Fruit fly (Drosophila melanogaster) whole organism, wandering third instar larva: ENCODE results near the gene CG9147.

ENCODE experiments used
- Abd-B ChIP-seq: fragments of >200 bp; optimal IDR thresholded peaks from 2 replicates; lab custom pipeline; 2017; ENCODE audit warnings: missing biosample characterization, missing genetic modification characterization
- CG32264 ChIP-seq: fragments of 200-800 bp; sonication (Bioruptor generic); optimal IDR thresholded peaks from 2 replicates; lab custom pipeline; 2016; ENCODE audit warnings: missing biosample characterization, missing genetic modification characterization
- CG9705 ChIP-seq: fragments of 200-800 bp; sonication (Bioruptor generic); optimal IDR thresholded peaks from 2 replicates; lab custom pipeline; 2018; ENCODE audit warnings: missing biosample characterization, mild to moderate bottlenecking, missing genetic modification characterization
- CrebA ChIP-seq: fragments of 200-800 bp; sonication (Bioruptor generic); optimal IDR thresholded peaks from 2 replicates; lab custom pipeline; 2016; ENCODE audit warnings: missing biosample characterization, mild to moderate bottlenecking, missing genetic modification characterization, borderline replicate concordance
- Dfd ChIP-seq: fragments of >200 bp; optimal IDR thresholded peaks from 2 replicates; lab custom pipeline; 2017; ENCODE audit warnings: missing biosample characterization, missing genetic modification characterization
- Dif ChIP-seq: fragments of 200-275, 200-300 bp; sonication (Bioruptor generic); optimal IDR thresholded peaks from 2 replicates; lab custom pipeline; 2018; ENCODE audit warnings: missing biosample characterization, missing genetic modification characterization; ENCODE audit not compliant: partially characterized antibody
- GATAd ChIP-seq: sonication (Bioruptor generic); optimal IDR thresholded peaks from 2 replicates; lab custom pipeline; 2016; ENCODE audit warnings: missing biosample characterization, missing genetic modification characterization
- HLH106 ChIP-seq: fragments of 200-800 bp; optimal IDR thresholded peaks from 3 replicates; lab custom pipeline; 2019; ENCODE audit warnings: missing biosample characterization, mild to moderate bottlenecking, missing genetic modification characterization, moderate library complexity
- Hnf4 ChIP-seq: fragments of 200-800 bp; sonication (Bioruptor generic); optimal IDR thresholded peaks from 2 replicates; lab custom pipeline; 2016; ENCODE audit warnings: missing biosample characterization, mild to moderate bottlenecking, missing genetic modification characterization
- Hr78 ChIP-seq: fragments of >200 bp; optimal IDR thresholded peaks from 2 replicates; lab custom pipeline; 2017; ENCODE audit warnings: missing biosample characterization, missing genetic modification characterization
- Hr83 ChIP-seq: fragments of 200-300 bp; sonication (Bioruptor generic); optimal IDR thresholded peaks from 2 replicates; lab custom pipeline; 2016; ENCODE audit warnings: missing biosample characterization, mild to moderate bottlenecking, missing genetic modification characterization, moderate library complexity; ENCODE audit not compliant: poor library complexity, severe bottlenecking
- Jra ChIP-seq: sonication (Bioruptor generic); optimal IDR thresholded peaks from 2 replicates; lab custom pipeline; 2016; ENCODE audit warnings: missing biosample characterization, missing genetic modification characterization
- Mio ChIP-seq: sonication (Bioruptor generic); optimal IDR thresholded peaks from 2 replicates; lab custom pipeline; 2016; ENCODE audit warnings: missing biosample characterization, missing genetic modification characterization
- Myc ChIP-seq: fragments of >200 bp; optimal IDR thresholded peaks from 2 replicates; lab custom pipeline; 2017
- N ChIP-seq: fragments of >200 bp; optimal IDR thresholded peaks from 2 replicates; lab custom pipeline; 2018; ENCODE audit warnings: missing biosample characterization, missing external identifiers, missing genetic modification characterization
- OdsH ChIP-seq: fragments of 200-800 bp; sonication (Bioruptor generic); optimal IDR thresholded peaks from 2 replicates; lab custom pipeline; 2016; ENCODE audit warnings: missing biosample characterization, mild to moderate bottlenecking, missing genetic modification characterization
- Rel ChIP-seq, 2 experiments: fragments of 200-800 bp; sonication (Bioruptor generic) in 1 of 2; optimal IDR thresholded peaks; 2 replicates in 1 of 2; 3 replicates in 1 of 2; lab custom pipeline; 2016 to 2019; ENCODE audit warnings: mild to moderate bottlenecking in 2 of 2, missing biosample characterization in 2 of 2, missing genetic modification characterization in 2 of 2, moderate library complexity in 1 of 2
- Sp1 ChIP-seq: fragments of 200-800 bp; sonication (Bioruptor generic); optimal IDR thresholded peaks from 3 replicates; lab custom pipeline; 2019; ENCODE audit warnings: missing biosample characterization, mild to moderate bottlenecking, missing genetic modification characterization, moderate library complexity
- Vsx2 ChIP-seq: fragments of 200-300, 225-300 bp; sonication (Bioruptor generic); optimal IDR thresholded peaks from 2 replicates; lab custom pipeline; 2018; ENCODE audit warnings: missing biosample characterization, missing genetic modification characterization; ENCODE audit not compliant: partially characterized antibody
- br ChIP-seq: fragments of 200-800 bp; sonication (Bioruptor generic); optimal IDR thresholded peaks from 2 replicates; lab custom pipeline; 2016; ENCODE audit warnings: missing biosample characterization, missing genetic modification characterization
- brk ChIP-seq: fragments of 200-800 bp; sonication (Bioruptor generic); optimal IDR thresholded peaks from 2 replicates; lab custom pipeline; 2016; ENCODE audit warnings: missing biosample characterization, mild to moderate bottlenecking, missing genetic modification characterization
- dl ChIP-seq, 2 experiments: fragments of 175-275, 200-275 bp in 1 of 2; fragments of 200-275 bp in 1 of 2; sonication (Bioruptor generic); optimal IDR thresholded peaks; lab custom pipeline; 2018; ENCODE audit warnings: mild to moderate bottlenecking in 2 of 2, missing biosample characterization in 2 of 2, missing genetic modification characterization in 2 of 2, moderate library complexity in 2 of 2; ENCODE audit not compliant: partially characterized antibody in 2 of 2, insufficient read depth in 1 of 2
- dmrt93B ChIP-seq: fragments of 200-800 bp; sonication (Bioruptor generic); optimal IDR thresholded peaks from 2 replicates; lab custom pipeline; 2018; ENCODE audit warnings: missing biosample characterization, mild to moderate bottlenecking, missing genetic modification characterization
- dsf ChIP-seq: sonication (Bioruptor generic); optimal IDR thresholded peaks from 2 replicates; lab custom pipeline; 2016; ENCODE audit warnings: missing biosample characterization, missing genetic modification characterization, borderline replicate concordance
- ey ChIP-seq: fragments of 200-800 bp; sonication (Bioruptor generic); optimal IDR thresholded peaks from 2 replicates; lab custom pipeline; 2016; ENCODE audit warnings: missing biosample characterization, missing genetic modification characterization
- foxo ChIP-seq, 2 experiments: fragments of 200-800 bp; sonication (Bioruptor generic); optimal IDR thresholded peaks; 2 replicates in 1 of 2; 3 replicates in 1 of 2; lab custom pipeline; 2016 to 2017; ENCODE audit warnings: missing biosample characterization in 2 of 2, missing genetic modification characterization in 2 of 2
- fru ChIP-seq: fragments of 200-800 bp; sonication (Bioruptor generic); optimal IDR thresholded peaks from 3 replicates; lab custom pipeline; 2016; ENCODE audit warnings: missing biosample characterization, mild to moderate bottlenecking, missing genetic modification characterization
- h ChIP-seq: fragments of 200-800 bp; sonication (Bioruptor generic); optimal IDR thresholded peaks from 3 replicates; lab custom pipeline; 2016; ENCODE audit warnings: missing biosample characterization, mild to moderate bottlenecking, missing genetic modification characterization
- jim ChIP-seq: fragments of 175-275, 200-325 bp; sonication (Bioruptor generic); optimal IDR thresholded peaks from 2 replicates; lab custom pipeline; 2016; ENCODE audit warnings: missing biosample characterization, mild to moderate bottlenecking, missing genetic modification characterization
- lola ChIP-seq: fragments of >200 bp; optimal IDR thresholded peaks from 2 replicates; lab custom pipeline; 2017; ENCODE audit warnings: missing biosample characterization, missing genetic modification characterization
- pan ChIP-seq: fragments of >200 bp; optimal IDR thresholded peaks from 2 replicates; lab custom pipeline; 2017
- psq ChIP-seq: fragments of 200-800 bp; sonication (Bioruptor generic); optimal IDR thresholded peaks from 3 replicates; lab custom pipeline; 2017; ENCODE audit warnings: missing biosample characterization, mild to moderate bottlenecking, missing genetic modification characterization, moderate library complexity
- rgr ChIP-seq: fragments of 200-800 bp; sonication (Bioruptor generic); optimal IDR thresholded peaks from 3 replicates; lab custom pipeline; 2016; ENCODE audit warnings: missing biosample characterization, mild to moderate bottlenecking, missing genetic modification characterization
- sv ChIP-seq: fragments of 200-800 bp; sonication (Bioruptor generic); optimal IDR thresholded peaks from 3 replicates; lab custom pipeline; 2016; ENCODE audit warnings: missing biosample characterization, missing genetic modification characterization
- tai ChIP-seq: sonication (Bioruptor generic); optimal IDR thresholded peaks from 2 replicates; lab custom pipeline; 2016; ENCODE audit warnings: missing biosample characterization, missing genetic modification characterization
- usp ChIP-seq: fragments of >200 bp; optimal IDR thresholded peaks from 2 replicates; lab custom pipeline; 2017; ENCODE audit warnings: missing biosample characterization, missing genetic modification characterization
- woc ChIP-seq: sonication (Bioruptor generic); optimal IDR thresholded peaks from 2 replicates; lab custom pipeline; 2016; ENCODE audit warnings: missing biosample characterization, mild to moderate bottlenecking, missing genetic modification characterization

CG9147 gene

dm6 chr2L:6045972-6046718, 19.7 kb upstream of the CG9147 start, which contains the start of gene Pfas (continued):
- no peak for TF ChIP-seq brk (GFP tag; lab: Kevin White, UChicago)
- peak; percentile 80 for TF ChIP-seq fru (GFP tag; lab: Kevin White, UChicago)
- no peak for TF ChIP-seq jim (GFP tag; lab: Kevin White, UChicago)
- peak; percentile 68 for TF ChIP-seq rgr (GFP tag; lab: Kevin White, UChicago)

- TF ChIP-seq brk (GFP tag; lab: Kevin White, UChicago) (no peak), HLH106 (no peak), dl (GFP tag; optimal IDR thresholded peaks at IDR 0.05; lab: Kevin White, UChicago; ENCODE audit: insufficient read depth in 1 of 2, partially characterized antibody in 2 of 2) (no peak), lola (GFP tag; lab: Kevin White, UChicago) (no peak), GATAd (GFP tag; lab: Kevin White, UChicago) (no peak)
Observed at dm6 chr2L:6046865-6047264, 18.9 kb upstream of the CG9147 start.

dm6 chr2L:6047528-6048160, 18.2 kb upstream of the CG9147 start, which contains the start of gene IPIP:
Gene IPIP, plus strand, starts transcription at chr2L:6048002.
- TF ChIP-seq lola (GFP tag; lab: Kevin White, UChicago) (no peak), Hr78 (GFP tag; lab: Kevin White, UChicago) (no peak), Dif (peak; percentile 2), h (peak; percentile 69), sv (GFP tag; lab: Kevin White, UChicago) (no peak), dmrt93B (no peak), foxo (GFP tag; optimal IDR thresholded peaks at IDR 0.05; lab: Kevin White, UChicago) (peak in 1 of 2 experiments; percentile 36), fru (GFP tag; lab: Kevin White, UChicago) (peak; percentile 65), brk (GFP tag; lab: Kevin White, UChicago) (no peak), psq (GFP tag; lab: Kevin White, UChicago) (no peak), Hnf4 (GFP tag; lab: Kevin White, UChicago) (no peak), Jra (no peak), CG9705 (GFP tag; lab: Kevin White, UChicago) (peak; percentile 17), Mio (no peak), GATAd (GFP tag; lab: Kevin White, UChicago) (no peak), HLH106 (peak; percentile 33), dsf (GFP tag; lab: Kevin White, UChicago) (no peak), Rel (GFP tag; optimal IDR thresholded peaks at IDR 0.05; lab: Kevin White, UChicago) (no peak), Rel (tag; optimal IDR thresholded peaks at IDR 0.05; lab: Kevin White, UChicago) (peak; percentile 47), woc (no peak), dl (GFP tag; optimal IDR thresholded peaks at IDR 0.05; lab: Kevin White, UChicago; ENCODE audit: insufficient read depth in 1 of 2, partially characterized antibody in 2 of 2) (no peak), CG32264 (no peak), Abd-B (GFP tag; lab: Kevin White, UChicago) (no peak), jim (GFP tag; lab: Kevin White, UChicago) (no peak), OdsH (GFP tag; lab: Kevin White, UChicago) (peak; percentile 5), Sp1 (GFP tag; lab: Kevin White, UChicago) (peak; percentile 30), CrebA (GFP tag; lab: Kevin White, UChicago) (no peak), Dfd (GFP tag; lab: Kevin White, UChicago) (no peak), Vsx2 (GFP tag; lab: Kevin White, UChicago) (no peak), pan (lab: Kevin White, UChicago) (no peak), Myc (lab: Kevin White, UChicago) (no peak), ey (GFP tag; lab: Kevin White, UChicago) (peak; percentile 9), Hr83 (GFP tag; lab: Kevin White, UChicago) (peak; percentile 94), usp (no peak), br (GFP tag; lab: Kevin White, UChicago) (peak; percentile 39), rgr (GFP tag; lab: Kevin White, UChicago) (peak; percentile 60), tai (GFP tag; lab: Kevin White, UChicago) (no peak), N (GFP tag; lab: Kevin White, UChicago) (no peak)
